Worm (Caenorhabditis elegans): ENCODE data around the gene rab-30.

- TF ChIP-seq med-1 (GFP tag; optimal IDR thresholded peaks at IDR 0.05; ENCODE audit: insufficient read depth) = no peak
- TF ChIP-seq tab-1 (GFP tag; IDR thresholded peaks at IDR 0.05) = no peak
- no peak for TF ChIP-seq cog-1 (tag; optimal IDR thresholded peaks at IDR 0.05)
- TF ChIP-seq flt-1 (GFP tag; IDR thresholded peaks at IDR 0.05) = no peak
- no peak for TF ChIP-seq ref-1 (GFP tag; conservative IDR thresholded peaks at IDR 0.05)
- 0 out of 2 replicates have a peak, but pooled peaks have one; percentile 9 for TF ChIP-seq ztf-23 (GFP tag; IDR thresholded peaks at IDR 0.05)
- TF ChIP-seq ztf-29 (GFP tag; IDR thresholded peaks at IDR 0.05) = no peak
- no peak for TF ChIP-seq klf-2 (GFP tag; conservative IDR thresholded peaks at IDR 0.05)
- TF ChIP-seq T22C8.4 (GFP tag; IDR thresholded peaks at IDR 0.05) = no peak
Measured at ce11 chrIII:10599699-10600098, 39.3 kb downstream of the rab-30 start.

All from whole organism, midembryonic.